Fruit fly (Drosophila melanogaster) whole organism, embryonic: ENCODE measurements around the gene sro.

Experiments used
- B-H2 ChIP-seq: fragments of 200-800 bp; sonication (Bioruptor generic); optimal IDR thresholded peaks from 2 replicates; lab custom pipeline; 2018; ENCODE audit warnings: missing biosample characterization, mild to moderate bottlenecking, missing genetic modification characterization
- CG10209 ChIP-seq: fragments of 200-800 bp; sonication (Bioruptor generic); optimal IDR thresholded peaks from 3 replicates; lab custom pipeline; 2017; ENCODE audit warnings: missing biosample characterization, mild to moderate bottlenecking, missing genetic modification characterization, missing genetic modification reagents
- CG10274 ChIP-seq: fragments of 200-800 bp; sonication (Bioruptor generic); optimal IDR thresholded peaks from 3 replicates; lab custom pipeline; 2017; ENCODE audit warnings: missing biosample characterization, mild to moderate bottlenecking, missing genetic modification characterization
- CG10979 ChIP-seq: fragments of 200-800 bp; sonication (Bioruptor generic); optimal IDR thresholded peaks from 2 replicates; lab custom pipeline; 2018; ENCODE audit warnings: missing biosample characterization, mild to moderate bottlenecking, missing genetic modification characterization, moderate library complexity
- CG11695 ChIP-seq: fragments of 200-800 bp; sonication (Bioruptor generic); IDR thresholded peaks from 3 replicates; pipeline ENCODE4 v1.3.6; 2022; ENCODE audit warnings: missing biosample characterization, missing genetic modification characterization
- CG11696 ChIP-seq: fragments of 200-800 bp; sonication (Bioruptor generic); IDR thresholded peaks from 2 replicates; pipeline ENCODE4 v1.3.6; 2022; ENCODE audit warnings: missing biosample characterization, missing genetic modification characterization
- CG12769 ChIP-seq: fragments of 200-800 bp; sonication (Bioruptor generic); optimal IDR thresholded peaks from 2 replicates; lab custom pipeline; 2019; ENCODE audit warnings: missing biosample characterization, mild to moderate bottlenecking, missing genetic modification characterization, moderate library complexity
- CG1792 ChIP-seq: fragments of 200-800 bp; sonication (Bioruptor generic); optimal IDR thresholded peaks from 2 replicates; lab custom pipeline; 2016; ENCODE audit warnings: missing biosample characterization, missing genetic modification characterization
- CG18599 ChIP-seq: fragments of 200-800 bp; sonication (Bioruptor generic); optimal IDR thresholded peaks from 3 replicates; lab custom pipeline; 2017; ENCODE audit warnings: missing biosample characterization, missing genetic modification characterization, mild to moderate bottlenecking, moderate library complexity, missing genetic modification reagents
- CG2120 ChIP-seq: fragments of 200-800 bp; sonication (Bioruptor generic); optimal IDR thresholded peaks from 3 replicates; lab custom pipeline; 2016; ENCODE audit warnings: missing biosample characterization, missing genetic modification characterization
- CG2199 ChIP-seq: fragments of 200-800 bp; sonication (Bioruptor generic); IDR thresholded peaks from 3 replicates; pipeline ENCODE4 v1.3.6; 2022; ENCODE audit warnings: missing biosample characterization, missing genetic modification characterization
- CG2678 ChIP-seq: fragments of 200-800 bp; sonication (Bioruptor generic); optimal IDR thresholded peaks from 3 replicates; lab custom pipeline; 2019; ENCODE audit warnings: missing biosample characterization, mild to moderate bottlenecking, missing genetic modification characterization, moderate library complexity
- CG31224 ChIP-seq: fragments of 200-800 bp; sonication (Bioruptor generic); IDR thresholded peaks from 2 replicates; pipeline ENCODE4 v1.3.6; 2022; ENCODE audit warnings: missing biosample characterization, missing genetic modification characterization
- CG32767 ChIP-seq: fragments of 200-800 bp; sonication (Bioruptor generic); IDR thresholded peaks from 2 replicates; pipeline ENCODE4 v1.3.6; 2022; ENCODE audit warnings: missing biosample characterization, missing genetic modification characterization
- CG3281 ChIP-seq: fragments of 200-800 bp; sonication (Bioruptor generic); optimal IDR thresholded peaks from 3 replicates; lab custom pipeline; 2017; ENCODE audit warnings: missing biosample characterization, mild to moderate bottlenecking, missing genetic modification characterization
- CG3995 ChIP-seq: fragments of 200-800 bp; sonication (Bioruptor generic); optimal IDR thresholded peaks from 3 replicates; lab custom pipeline; 2016; ENCODE audit warnings: missing biosample characterization, missing genetic modification characterization
- CG43689 ChIP-seq: fragments of 200-800 bp; sonication (Bioruptor generic); IDR thresholded peaks from 2 replicates; pipeline ENCODE4 v1.3.6; 2022; ENCODE audit warnings: missing biosample characterization, missing genetic modification characterization
- CG6254 ChIP-seq: fragments of 200-800 bp; sonication (Bioruptor generic); optimal IDR thresholded peaks from 3 replicates; lab custom pipeline; 2017; ENCODE audit warnings: mild to moderate bottlenecking, missing biosample characterization, missing genetic modification reagents, missing genetic modification characterization
- CG6765 ChIP-seq: fragments of 200-800 bp; sonication (Bioruptor generic); optimal IDR thresholded peaks from 3 replicates; lab custom pipeline; 2017; ENCODE audit warnings: missing biosample characterization, mild to moderate bottlenecking, missing genetic modification characterization
- D19A ChIP-seq: fragments of 200-800 bp; optimal IDR thresholded peaks from 3 replicates; lab custom pipeline; 2019; ENCODE audit warnings: missing biosample characterization, mild to moderate bottlenecking, missing genetic modification characterization, moderate library complexity
- D19B ChIP-seq: fragments of 200-800 bp; sonication (Bioruptor generic); optimal IDR thresholded peaks from 2 replicates; lab custom pipeline; 2017; ENCODE audit warnings: missing biosample characterization, mild to moderate bottlenecking, missing genetic modification characterization
- Deaf1 ChIP-seq: fragments of 200-800 bp; optimal IDR thresholded peaks from 3 replicates; lab custom pipeline; 2019; ENCODE audit warnings: missing biosample characterization, mild to moderate bottlenecking, missing genetic modification characterization, moderate library complexity
- Dfd ChIP-seq, 2 experiments: fragments of >200 bp; optimal IDR thresholded peaks; 2 replicates each; lab custom pipeline; 2017; ENCODE audit warnings: missing biosample characterization in 2 of 2, missing genetic modification characterization in 2 of 2
- Hand ChIP-seq: fragments of 200-800 bp; sonication (Bioruptor generic); optimal IDR thresholded peaks from 2 replicates; lab custom pipeline; 2017; ENCODE audit warnings: mild to moderate bottlenecking, missing biosample characterization, missing genetic modification reagents, missing genetic modification characterization
- Hr3 ChIP-seq: fragments of 200-800 bp; sonication (Bioruptor generic); optimal IDR thresholded peaks from 3 replicates; lab custom pipeline; 2016; ENCODE audit warnings: missing biosample characterization, missing genetic modification characterization
- Med ChIP-seq: fragments of 200-800 bp; sonication (Bioruptor generic); peaks from one replicate; lab custom pipeline; 2016; ENCODE audit warnings: missing biosample characterization, missing genetic modification characterization, mild to moderate bottlenecking, inconsistent platforms, moderate library complexity
- Nf-YB ChIP-seq: fragments of 200-800 bp; sonication (Bioruptor generic); optimal IDR thresholded peaks from 3 replicates; lab custom pipeline; 2019; ENCODE audit warnings: missing biosample characterization, mild to moderate bottlenecking, missing genetic modification characterization, moderate library complexity
- Pdp1 ChIP-seq, 2 experiments: fragments of 200-800 bp; sonication (Bioruptor generic); optimal IDR thresholded peaks; 3 replicates each; lab custom pipeline; 2016; ENCODE audit warnings: missing biosample characterization in 2 of 2, missing genetic modification characterization in 2 of 2, mild to moderate bottlenecking in 1 of 2, moderate library complexity in 1 of 2
- Sry-β ChIP-seq: fragments of 200-800 bp; sonication (Bioruptor generic); optimal IDR thresholded peaks from 2 replicates; lab custom pipeline; 2018; ENCODE audit warnings: missing biosample characterization, mild to moderate bottlenecking, missing genetic modification characterization, moderate library complexity
- btn ChIP-seq: fragments of 200-800 bp; sonication (Bioruptor generic); optimal IDR thresholded peaks from 2 replicates; lab custom pipeline; 2016; ENCODE audit warnings: missing biosample characterization, missing genetic modification characterization
- cad ChIP-seq: fragments of >200 bp; optimal IDR thresholded peaks from 2 replicates; lab custom pipeline; 2017; ENCODE audit warnings: missing biosample characterization, missing genetic modification characterization
- cwo ChIP-seq: fragments of 200-800 bp; sonication (Bioruptor generic); optimal IDR thresholded peaks from 3 replicates; lab custom pipeline; 2017; ENCODE audit warnings: missing biosample characterization, missing genetic modification characterization, mild to moderate bottlenecking, moderate library complexity, missing genetic modification reagents
- eve ChIP-seq, 2 experiments: fragments of >200 bp; optimal IDR thresholded peaks; 2 replicates each; lab custom pipeline; 2017; ENCODE audit warnings: missing biosample characterization in 2 of 2, missing genetic modification characterization in 2 of 2
- exex ChIP-seq: fragments of 200-800 bp; sonication (Bioruptor generic); optimal IDR thresholded peaks from 4 replicates; lab custom pipeline; 2018; ENCODE audit warnings: missing biosample characterization, mild to moderate bottlenecking, missing genetic modification characterization, moderate library complexity
- eyg ChIP-seq: fragments of 200-800 bp; sonication (Bioruptor generic); optimal IDR thresholded peaks from 3 replicates; lab custom pipeline; 2016; ENCODE audit warnings: missing biosample characterization, missing genetic modification characterization
- ftz-f1 ChIP-seq: fragments of 200-800 bp; sonication (Bioruptor generic); optimal IDR thresholded peaks from 2 replicates; lab custom pipeline; 2016; ENCODE audit warnings: missing biosample characterization, missing genetic modification characterization
- ind ChIP-seq: fragments of 200-800 bp; sonication (Bioruptor generic); optimal IDR thresholded peaks from 3 replicates; lab custom pipeline; 2016; ENCODE audit warnings: missing biosample characterization, missing genetic modification characterization
- kay ChIP-seq: fragments of 200-800 bp; sonication (Bioruptor generic); optimal IDR thresholded peaks from 2 replicates; lab custom pipeline; 2016; ENCODE audit warnings: missing biosample characterization, missing genetic modification characterization
- lab ChIP-seq: fragments of 200-800 bp; sonication (Bioruptor generic); optimal IDR thresholded peaks from 3 replicates; lab custom pipeline; 2017; ENCODE audit warnings: missing biosample characterization, missing genetic modification characterization, mild to moderate bottlenecking, moderate library complexity, missing genetic modification reagents
- odd ChIP-seq: fragments of 200-800 bp; sonication (Bioruptor generic); optimal IDR thresholded peaks from 2 replicates; lab custom pipeline; 2017; ENCODE audit warnings: missing biosample characterization, mild to moderate bottlenecking, missing genetic modification characterization
- prd ChIP-seq, 3 experiments: fragments of >200 bp in 2 of 3; fragments of 200-800 bp in 1 of 3; sonication (Bioruptor generic) in 1 of 3; optimal IDR thresholded peaks in 2 of 3; IDR thresholded peaks in 1 of 3; 2 replicates in 2 of 3; 3 replicates in 1 of 3; pipeline versions ENCODE4 v1.3.6 to Lab custom; 2017 to 2022; ENCODE audit warnings: missing biosample characterization in 1 of 3, missing genetic modification characterization in 1 of 3
- pum ChIP-seq: fragments of 200-800 bp; sonication (Bioruptor generic); optimal IDR thresholded peaks from 2 replicates; lab custom pipeline; 2016; ENCODE audit warnings: missing biosample characterization, missing genetic modification characterization
- sens-2 ChIP-seq: fragments of 200-800 bp; sonication (Bioruptor generic); IDR thresholded peaks from 2 replicates; pipeline ENCODE4 v1.3.6; 2022; ENCODE audit warnings: missing biosample characterization, missing genetic modification characterization
- sima ChIP-seq: fragments of 200-800 bp; sonication (Bioruptor generic); optimal IDR thresholded peaks from 2 replicates; lab custom pipeline; 2016; ENCODE audit warnings: missing biosample characterization, missing genetic modification characterization
- slbo ChIP-seq: fragments of 200-800 bp; sonication (Bioruptor generic); IDR thresholded peaks from 2 replicates; pipeline ENCODE4 v1.3.6; 2022; ENCODE audit warnings: missing biosample characterization, missing genetic modification characterization
- sug ChIP-seq: fragments of 200-800 bp; optimal IDR thresholded peaks from 2 replicates; lab custom pipeline; 2019; ENCODE audit warnings: missing biosample characterization, mild to moderate bottlenecking, missing genetic modification characterization, moderate library complexity
- tgo ChIP-seq: fragments of 200-800 bp; sonication (Bioruptor generic); IDR thresholded peaks from 3 replicates; pipeline ENCODE4 v1.3.6; 2022; ENCODE audit warnings: missing biosample characterization, missing genetic modification characterization
- tll ChIP-seq, 2 experiments: fragments of 200-800 bp in 1 of 2; fragments of >200 bp in 1 of 2; sonication (Bioruptor generic) in 1 of 2; optimal IDR thresholded peaks; 2 replicates each; lab custom pipeline; 2017 to 2019; ENCODE audit warnings: missing biosample characterization in 2 of 2, missing genetic modification characterization in 2 of 2, mild to moderate bottlenecking in 1 of 2, moderate library complexity in 1 of 2
- unc-4 ChIP-seq: fragments of 200-800 bp; sonication (Bioruptor generic); IDR thresholded peaks from 2 replicates; pipeline ENCODE4 v1.3.6; 2022; ENCODE audit warnings: missing biosample characterization, missing genetic modification characterization; ENCODE audit not compliant: partially characterized antibody
- zfh1 ChIP-seq: fragments of 200-800 bp; sonication (Bioruptor generic); IDR thresholded peaks from 3 replicates; pipeline ENCODE4 v1.3.6; 2022; ENCODE audit warnings: missing biosample characterization, missing genetic modification characterization

Gene sro

dm6 chr3R:29778985-29779298 lies 15.5 kb upstream of the sro start:
- TF ChIP-seq D19B (GFP tag; lab: Kevin White, UChicago) (peak; percentile 8), cwo (GFP tag; lab: Kevin White, UChicago) (peak; percentile 31), CG43689 (GFP tag; lab: Robert Waterston, UW) (no peak), CG10209 (GFP tag; lab: Kevin White, UChicago) (no peak), prd (optimal IDR thresholded peaks at IDR 0.05; lab: Kevin White, UChicago) (no peak), prd (GFP tag; IDR thresholded peaks at IDR 0.05; lab: Robert Waterston, UW) (no peak), Dfd (GFP tag; optimal IDR thresholded peaks at IDR 0.05; lab: Kevin White, UChicago) (no peak), lab (peak; percentile 44), unc-4 (GFP tag; lab: Robert Waterston, UW) (peak; percentile 10; the same call in 1 of the 2 replicates), slbo (GFP tag; lab: Robert Waterston, UW) (0 out of 2 replicates have a peak, but pooled peaks have one; percentile 4), zfh1 (GFP tag; lab: Robert Waterston, UW) (no peak), CG18599 (GFP tag; lab: Kevin White, UChicago) (peak; percentile 22), sug (tag; lab: Kevin White, UChicago) (peak; percentile 20), pum (GFP tag; lab: Kevin White, UChicago) (no peak), CG3281 (GFP tag; lab: Kevin White, UChicago) (peak; percentile 48), eve (GFP tag; optimal IDR thresholded peaks at IDR 0.05; lab: Kevin White, UChicago) (no peak), D19A (no peak), CG2120 (peak; percentile 8), B-H2 (GFP tag; lab: Kevin White, UChicago) (no peak), CG10274 (GFP tag; lab: Kevin White, UChicago) (no peak), exex (tag; lab: Kevin White, UChicago) (peak; percentile 41), kay (GFP tag; lab: Kevin White, UChicago) (peak; percentile 55), Hand (GFP tag; lab: Kevin White, UChicago) (no peak), CG6254 (no peak), Pdp1 (GFP tag; optimal IDR thresholded peaks at IDR 0.05; lab: Kevin White, UChicago) (peak in 1 of 2 experiments; percentile 5), Med (GFP tag; lab: Kevin White, UChicago) (peak; percentile 71), CG11696 (GFP tag; lab: Robert Waterston, UW) (peak; percentile 31; the same call in 1 of the 2 replicates), CG31224 (GFP tag; lab: Robert Waterston, UW) (no peak), sima (no peak), CG2678 (tag; lab: Kevin White, UChicago) (peak; percentile 27), CG3995 (no peak), odd (GFP tag; lab: Kevin White, UChicago) (no peak), btn (GFP tag; lab: Kevin White, UChicago) (no peak), eyg (GFP tag; lab: Kevin White, UChicago) (no peak), CG11695 (GFP tag; lab: Robert Waterston, UW) (peak; percentile 16; the same call in 1 of the 3 replicates), ftz-f1 (GFP tag; lab: Kevin White, UChicago) (no peak), tgo (GFP tag; lab: Robert Waterston, UW) (no peak)

dm6 chr3R:29780402-29781029 lies 13.9 kb upstream of the sro start, which contains the start of gene fig:
Gene fig (minus strand): TSS chr3R:29780452.
- no peak for TF ChIP-seq Nf-YB (GFP tag; lab: Kevin White, UChicago)
- TF ChIP-seq cad (GFP tag; lab: Kevin White, UChicago) = no peak
- no peak for TF ChIP-seq tll (GFP tag; optimal IDR thresholded peaks at IDR 0.05; lab: Kevin White, UChicago)
- TF ChIP-seq Sry-β = no peak
- no peak for TF ChIP-seq CG1792 (GFP tag; lab: Kevin White, UChicago)
- no peak for TF ChIP-seq CG10979 (tag; lab: Kevin White, UChicago)
- no peak for TF ChIP-seq Hr3
- peak; percentile 9 for TF ChIP-seq CG18599 (GFP tag; lab: Kevin White, UChicago)
- peak; percentile 46 for TF ChIP-seq CG12769 (tag; lab: Kevin White, UChicago)
- no peak for TF ChIP-seq ind (GFP tag; lab: Kevin White, UChicago)
- TF ChIP-seq CG32767 (GFP tag; lab: Robert Waterston, UW) = no peak
- no peak for TF ChIP-seq CG2199 (GFP tag; lab: Robert Waterston, UW)
- no peak for TF ChIP-seq CG6765 (GFP tag; lab: Kevin White, UChicago)
- no peak for TF ChIP-seq Deaf1 (tag; lab: Kevin White, UChicago)
- TF ChIP-seq eve (GFP tag; optimal IDR thresholded peaks at IDR 0.05; lab: Kevin White, UChicago) = peak in 1 of 2 experiments; percentile 19
- TF ChIP-seq sens-2 = 0 out of 2 replicates have a peak, but pooled peaks have one; percentile 6
